Fruit fly (Drosophila melanogaster) whole organism, adult: ENCODE data around the gene CG15414.

Source experiments
- CG11617 ChIP-seq: fragments of 200-800 bp; sonication (Bioruptor generic); optimal IDR thresholded peaks from 2 replicates; lab custom pipeline; 2017; ENCODE audit warnings: mild to moderate bottlenecking, missing biosample characterization, missing genetic modification reagents, missing genetic modification characterization
- CG12768 ChIP-seq: fragments of 200-800 bp; sonication (Bioruptor generic); optimal IDR thresholded peaks from 2 replicates; lab custom pipeline; 2017; ENCODE audit warnings: missing biosample characterization, missing genetic modification characterization, mild to moderate bottlenecking, moderate library complexity, missing genetic modification reagents
- CG14711 ChIP-seq: fragments of 200-800 bp; sonication (Bioruptor generic); optimal IDR thresholded peaks from 2 replicates; lab custom pipeline; 2018; ENCODE audit warnings: missing biosample characterization, mild to moderate bottlenecking, missing genetic modification characterization, moderate library complexity
- CG1620 ChIP-seq: fragments of 200-800 bp; sonication (Bioruptor generic); optimal IDR thresholded peaks from 2 replicates; lab custom pipeline; 2016; ENCODE audit warnings: missing biosample characterization, missing genetic modification characterization
- CG33017 ChIP-seq: fragments of 200-800 bp; sonication (Bioruptor generic); optimal IDR thresholded peaks from 2 replicates; lab custom pipeline; 2018; ENCODE audit warnings: missing biosample characterization, mild to moderate bottlenecking, missing genetic modification characterization, moderate library complexity
- CG5204 ChIP-seq: fragments of 200-800 bp; sonication (Bioruptor generic); optimal IDR thresholded peaks from 2 replicates; lab custom pipeline; 2016; ENCODE audit warnings: missing biosample characterization, missing genetic modification characterization
- CG7045 ChIP-seq: fragments of 200-800 bp; sonication (Bioruptor generic); optimal IDR thresholded peaks from 2 replicates; lab custom pipeline; 2017; ENCODE audit warnings: missing biosample characterization, mild to moderate bottlenecking, missing genetic modification characterization
- CG7101 ChIP-seq: fragments of 200-800 bp; sonication (Bioruptor generic); optimal IDR thresholded peaks from 2 replicates; lab custom pipeline; 2018; ENCODE audit warnings: missing biosample characterization, mild to moderate bottlenecking, missing genetic modification characterization, moderate library complexity
- Clk ChIP-seq: fragments of 200-800 bp; sonication (Bioruptor generic); optimal IDR thresholded peaks from 2 replicates; lab custom pipeline; 2017; ENCODE audit warnings: missing biosample characterization, missing genetic modification characterization
- Crg-1 ChIP-seq: fragments of 200-800 bp; sonication (Bioruptor generic); optimal IDR thresholded peaks from 2 replicates; lab custom pipeline; 2016; ENCODE audit warnings: missing biosample characterization, missing genetic modification characterization
- Hr96 ChIP-seq: fragments of 200-800 bp; sonication (Bioruptor generic); optimal IDR thresholded peaks from 2 replicates; lab custom pipeline; 2016; ENCODE audit warnings: missing biosample characterization, missing genetic modification characterization
- Mnt ChIP-seq: fragments of 200-800 bp; sonication (Bioruptor generic); optimal IDR thresholded peaks from 2 replicates; lab custom pipeline; 2016; ENCODE audit warnings: missing biosample characterization, mild to moderate bottlenecking, missing genetic modification characterization
- bab1 ChIP-seq: fragments of 200-800 bp; sonication (Bioruptor generic); optimal IDR thresholded peaks from 3 replicates; lab custom pipeline; 2019; ENCODE audit warnings: missing biosample characterization, mild to moderate bottlenecking, missing genetic modification characterization, moderate library complexity
- cic ChIP-seq: fragments of 200-800 bp; sonication (Bioruptor generic); optimal IDR thresholded peaks from 2 replicates; lab custom pipeline; 2017; ENCODE audit warnings: missing biosample characterization, mild to moderate bottlenecking, missing genetic modification characterization, moderate library complexity
- cnc ChIP-seq, 2 experiments: fragments of >200 bp; optimal IDR thresholded peaks; 2 replicates each; lab custom pipeline; 2017
- kay ChIP-seq: fragments of 200-800 bp; sonication (Bioruptor generic); peaks from one replicate; lab custom pipeline; 2016; ENCODE audit warnings: missing biosample characterization, missing genetic modification characterization, borderline replicate concordance
- ovo ChIP-seq: fragments of 200-800 bp; sonication (Bioruptor generic); optimal IDR thresholded peaks from 2 replicates; lab custom pipeline; 2016; ENCODE audit warnings: missing biosample characterization, missing genetic modification characterization
- pad ChIP-seq: fragments of 200-800 bp; sonication (Bioruptor generic); optimal IDR thresholded peaks from 3 replicates; lab custom pipeline; 2017; ENCODE audit warnings: missing biosample characterization, missing genetic modification characterization, mild to moderate bottlenecking, moderate library complexity, missing genetic modification reagents
- tj ChIP-seq: fragments of 200-800 bp; sonication (Bioruptor generic); optimal IDR thresholded peaks from 3 replicates; lab custom pipeline; 2017; ENCODE audit warnings: missing biosample characterization, mild to moderate bottlenecking, missing genetic modification characterization, moderate library complexity
- toe ChIP-seq: fragments of 200-800 bp; sonication (Bioruptor generic); optimal IDR thresholded peaks from 2 replicates; lab custom pipeline; 2016; ENCODE audit warnings: missing biosample characterization, missing genetic modification characterization

Gene CG15414

DNA sequence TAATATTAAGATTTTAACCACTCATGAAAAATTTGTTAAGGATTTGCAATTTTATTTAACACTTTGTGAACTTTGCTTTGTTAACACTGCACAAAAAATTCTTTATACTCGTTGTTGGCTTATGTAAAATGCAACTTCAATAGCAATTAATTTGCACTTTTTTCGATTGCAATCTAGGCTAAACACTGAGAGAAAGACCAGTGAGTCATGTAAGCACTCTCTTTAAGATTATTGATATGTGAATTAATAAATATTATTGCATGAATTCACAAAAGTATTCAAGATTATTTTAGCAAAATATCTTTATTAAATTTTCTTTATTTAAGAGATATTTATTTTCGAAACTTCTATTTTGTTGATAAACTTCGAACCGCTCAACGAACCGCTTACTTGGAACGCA is 15.9 kb upstream of the CG15414 start:
- TF ChIP-seq bab1 (GFP tag; lab: Kevin White, UChicago) = no peak
- peak; percentile 12 for TF ChIP-seq CG14711 (tag; lab: Kevin White, UChicago)
- peak; percentile 32 for TF ChIP-seq kay
- TF ChIP-seq CG7045 (GFP tag; lab: Kevin White, UChicago) = no peak
- TF ChIP-seq CG11617 (GFP tag; lab: Kevin White, UChicago) = no peak
- peak; percentile 69 for TF ChIP-seq tj (GFP tag; lab: Kevin White, UChicago)

dm6 chr2L:3506322-3506721 is 15.5 kb upstream of the CG15414 start:
- peak; percentile 82 for TF ChIP-seq kay
- no peak for TF ChIP-seq CG1620
- TF ChIP-seq cic (GFP tag; lab: Kevin White, UChicago) = no peak
- no peak for TF ChIP-seq CG12768 (GFP tag; lab: Kevin White, UChicago)

- TF ChIP-seq toe (GFP tag; lab: Kevin White, UChicago) (no peak), CG14711 (tag; lab: Kevin White, UChicago) (no peak), Clk (GFP tag; lab: Kevin White, UChicago) (peak; percentile 2), CG1620 (no peak)
These were observed 14.0 kb upstream of the CG15414 start for dm6 chr2L:3504851-3505250.

DNA sequence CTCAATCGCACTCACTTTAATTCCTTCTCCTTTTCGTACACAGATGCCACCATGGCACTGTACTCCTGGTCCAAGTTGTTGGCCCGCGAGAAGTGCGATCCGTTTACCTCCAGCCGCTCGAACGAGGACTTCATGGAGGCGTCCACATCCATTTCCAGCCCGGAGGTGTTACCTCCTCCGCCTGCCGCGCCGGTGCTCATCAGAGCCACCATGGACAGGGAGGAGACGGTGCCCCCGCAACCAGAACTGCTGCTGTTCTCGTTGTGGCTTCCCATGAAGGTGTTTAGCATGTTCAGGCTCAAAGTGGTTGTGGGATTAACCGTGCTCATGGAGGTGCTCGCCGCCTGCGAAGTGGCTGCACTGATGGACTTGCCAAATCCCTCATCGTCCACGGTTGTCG is 4.6 kb upstream of the CG15414 start:
- TF ChIP-seq CG11617 (GFP tag; lab: Kevin White, UChicago) = no peak
- no peak for TF ChIP-seq CG14711 (tag; lab: Kevin White, UChicago)
- TF ChIP-seq tj (GFP tag; lab: Kevin White, UChicago) = no peak
- TF ChIP-seq CG7045 (GFP tag; lab: Kevin White, UChicago) = no peak
- TF ChIP-seq cnc (optimal IDR thresholded peaks at IDR 0.05; lab: Kevin White, UChicago) = no peak
- TF ChIP-seq Clk (GFP tag; lab: Kevin White, UChicago) = no peak
- TF ChIP-seq pad = no peak
- TF ChIP-seq cic (GFP tag; lab: Kevin White, UChicago) = no peak
- no peak for TF ChIP-seq CG5204 (GFP tag; lab: Kevin White, UChicago)
- TF ChIP-seq Hr96 = no peak
- no peak for TF ChIP-seq bab1 (GFP tag; lab: Kevin White, UChicago)
- TF ChIP-seq kay = no peak
- TF ChIP-seq ovo = no peak
- no peak for TF ChIP-seq toe (GFP tag; lab: Kevin White, UChicago)
- no peak for TF ChIP-seq CG7101 (tag; lab: Kevin White, UChicago)
- TF ChIP-seq CG12768 (GFP tag; lab: Kevin White, UChicago) = no peak
- TF ChIP-seq CG1620 = no peak
- no peak for TF ChIP-seq CG33017 (tag; lab: Kevin White, UChicago)
- TF ChIP-seq Crg-1 (GFP tag; lab: Kevin White, UChicago) = no peak
- no peak for TF ChIP-seq Mnt

DNA sequence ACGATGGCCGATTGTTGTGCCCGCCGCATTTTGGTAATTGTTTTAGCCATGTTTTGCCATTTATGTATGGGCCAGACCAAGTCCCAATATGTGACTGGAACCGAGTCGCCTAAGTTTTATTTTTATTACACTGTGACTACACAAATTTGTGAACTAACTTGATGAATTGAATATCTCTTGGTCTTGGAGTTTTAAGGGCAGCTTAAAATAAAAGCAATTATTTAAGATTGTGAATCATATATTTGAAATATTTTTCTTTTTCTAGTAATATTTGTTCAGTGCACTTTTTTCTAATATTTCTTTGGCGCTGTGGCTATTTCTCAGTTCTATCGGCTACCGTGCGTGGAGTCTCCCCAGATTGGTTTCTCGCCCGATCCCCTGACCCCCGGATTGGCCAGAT is 2.6 kb upstream of the CG15414 start:
- TF ChIP-seq toe (GFP tag; lab: Kevin White, UChicago) = no peak
- TF ChIP-seq CG1620 = no peak
- no peak for TF ChIP-seq CG12768 (GFP tag; lab: Kevin White, UChicago)
- TF ChIP-seq kay = no peak
- TF ChIP-seq cic (GFP tag; lab: Kevin White, UChicago) = no peak
- TF ChIP-seq CG33017 (tag; lab: Kevin White, UChicago) = no peak
- no peak for TF ChIP-seq Hr96
- TF ChIP-seq pad = no peak
- TF ChIP-seq Clk (GFP tag; lab: Kevin White, UChicago) = no peak
- no peak for TF ChIP-seq bab1 (GFP tag; lab: Kevin White, UChicago)
- no peak for TF ChIP-seq CG7045 (GFP tag; lab: Kevin White, UChicago)
- TF ChIP-seq Crg-1 (GFP tag; lab: Kevin White, UChicago) = no peak

- no peak for TF ChIP-seq toe (GFP tag; lab: Kevin White, UChicago)
- TF ChIP-seq Crg-1 (GFP tag; lab: Kevin White, UChicago) = no peak
- TF ChIP-seq CG1620 = no peak
- no peak for TF ChIP-seq kay
- TF ChIP-seq pad = no peak
- no peak for TF ChIP-seq CG12768 (GFP tag; lab: Kevin White, UChicago)
- TF ChIP-seq tj (GFP tag; lab: Kevin White, UChicago) = no peak
- TF ChIP-seq CG7045 (GFP tag; lab: Kevin White, UChicago) = no peak
- TF ChIP-seq cnc (optimal IDR thresholded peaks at IDR 0.05; lab: Kevin White, UChicago) = no peak
- TF ChIP-seq CG33017 (tag; lab: Kevin White, UChicago) = no peak
- TF ChIP-seq cic (GFP tag; lab: Kevin White, UChicago) = no peak
- no peak for TF ChIP-seq Mnt
These were observed 5.4 kb downstream of the CG15414 start for dm6 chr2L:3485506-3485905.

dm6 chr2L:3484759-3485158 is 6.1 kb downstream of the CG15414 start:
- no peak for TF ChIP-seq Clk (GFP tag; lab: Kevin White, UChicago)
- no peak for TF ChIP-seq Hr96
- TF ChIP-seq CG1620 = no peak
- no peak for TF ChIP-seq kay
- TF ChIP-seq CG7045 (GFP tag; lab: Kevin White, UChicago) = no peak
- no peak for TF ChIP-seq cnc (optimal IDR thresholded peaks at IDR 0.05; lab: Kevin White, UChicago)
- TF ChIP-seq ovo = no peak
- TF ChIP-seq CG14711 (tag; lab: Kevin White, UChicago) = no peak
- TF ChIP-seq CG5204 (GFP tag; lab: Kevin White, UChicago) = no peak
- no peak for TF ChIP-seq toe (GFP tag; lab: Kevin White, UChicago)
- TF ChIP-seq pad = no peak
- no peak for TF ChIP-seq CG7101 (tag; lab: Kevin White, UChicago)
- no peak for TF ChIP-seq CG11617 (GFP tag; lab: Kevin White, UChicago)
- no peak for TF ChIP-seq CG12768 (GFP tag; lab: Kevin White, UChicago)
